Fruit fly (Drosophila melanogaster) whole organism, prepupa: ENCODE results near the gene spz4.

Source experiments
- Blimp-1 ChIP-seq: fragments of 200-800 bp; sonication (Bioruptor generic); optimal IDR thresholded peaks from 3 replicates; lab custom pipeline; 2017; ENCODE audit warnings: missing biosample characterization, missing genetic modification characterization, mild to moderate bottlenecking, moderate library complexity, missing genetic modification reagents
- CG10631 ChIP-seq: fragments of 200-800 bp; sonication (Bioruptor generic); optimal IDR thresholded peaks from 2 replicates; lab custom pipeline; 2016; ENCODE audit warnings: missing biosample characterization, missing genetic modification characterization
- CG10669 ChIP-seq: fragments of 200-800 bp; sonication (Bioruptor generic); optimal IDR thresholded peaks from 3 replicates; lab custom pipeline; 2018; ENCODE audit warnings: missing biosample characterization, mild to moderate bottlenecking, missing genetic modification characterization, moderate library complexity
- CG1621 ChIP-seq: fragments of 200-800 bp; sonication (Bioruptor generic); optimal IDR thresholded peaks from 3 replicates; lab custom pipeline; 2018; ENCODE audit warnings: missing biosample characterization, mild to moderate bottlenecking, missing genetic modification characterization
- CG16779 ChIP-seq: fragments of 200-800 bp; sonication (Bioruptor generic); optimal IDR thresholded peaks from 3 replicates; lab custom pipeline; 2017; ENCODE audit warnings: missing biosample characterization, mild to moderate bottlenecking, missing genetic modification characterization
- CG3032 ChIP-seq: fragments of 200-800 bp; optimal IDR thresholded peaks from 2 replicates; lab custom pipeline; 2019; ENCODE audit warnings: missing biosample characterization, mild to moderate bottlenecking, missing genetic modification characterization, moderate library complexity
- CG31627 ChIP-seq: fragments of 200-800 bp; sonication (Bioruptor generic); optimal IDR thresholded peaks from 3 replicates; lab custom pipeline; 2016; ENCODE audit warnings: missing biosample characterization, missing genetic modification characterization
- CG32006 ChIP-seq: fragments of 200-800 bp; sonication (Bioruptor generic); optimal IDR thresholded peaks from 3 replicates; lab custom pipeline; 2017; ENCODE audit warnings: missing biosample characterization, mild to moderate bottlenecking, missing genetic modification characterization
- CG34406 ChIP-seq: fragments of 200-800 bp; sonication (Bioruptor generic); optimal IDR thresholded peaks from 3 replicates; lab custom pipeline; 2016; ENCODE audit warnings: missing biosample characterization, missing genetic modification characterization
- CG3919 ChIP-seq: fragments of 200-800 bp; sonication (Bioruptor generic); optimal IDR thresholded peaks from 3 replicates; lab custom pipeline; 2016; ENCODE audit warnings: missing biosample characterization, missing genetic modification characterization
- CG4318 ChIP-seq: fragments of 200-800 bp; sonication (Bioruptor generic); optimal IDR thresholded peaks from 3 replicates; lab custom pipeline; 2017; ENCODE audit warnings: missing biosample characterization, mild to moderate bottlenecking, missing genetic modification characterization
- CG6276 ChIP-seq: fragments of 200-800 bp; sonication (Bioruptor generic); optimal IDR thresholded peaks from 2 replicates; lab custom pipeline; 2017; ENCODE audit warnings: missing biosample characterization, mild to moderate bottlenecking, missing genetic modification characterization
- CG6792 ChIP-seq: fragments of 200-800 bp; sonication (Bioruptor generic); optimal IDR thresholded peaks from 3 replicates; lab custom pipeline; 2016; ENCODE audit warnings: missing biosample characterization, missing genetic modification characterization
- CG6808 ChIP-seq: fragments of 200-800 bp; sonication (Bioruptor generic); optimal IDR thresholded peaks from 3 replicates; lab custom pipeline; 2017; ENCODE audit warnings: missing biosample characterization, missing genetic modification characterization, mild to moderate bottlenecking, moderate library complexity, missing genetic modification reagents
- CG8119 ChIP-seq: fragments of 200-800 bp; sonication (Bioruptor generic); IDR thresholded peaks from 3 replicates; pipeline ENCODE4 v1.3.6; 2022; ENCODE audit warnings: missing biosample characterization, missing genetic modification characterization
- CG8319 ChIP-seq: fragments of 200-800 bp; sonication (Bioruptor generic); optimal IDR thresholded peaks from 3 replicates; lab custom pipeline; 2016; ENCODE audit warnings: missing biosample characterization, missing genetic modification characterization
- CG9139 ChIP-seq: fragments of 200-800 bp; sonication (Bioruptor generic); optimal IDR thresholded peaks from 3 replicates; lab custom pipeline; 2017; ENCODE audit warnings: missing biosample characterization, mild to moderate bottlenecking, missing genetic modification characterization
- Ets96B ChIP-seq: fragments of 200-800 bp; optimal IDR thresholded peaks from 2 replicates; lab custom pipeline; 2019; ENCODE audit warnings: missing biosample characterization, mild to moderate bottlenecking, missing genetic modification characterization, moderate library complexity
- Gug ChIP-seq: fragments of 200-800 bp; sonication (Bioruptor generic); IDR thresholded peaks from 2 replicates; pipeline ENCODE4 v1.3.6; 2022; ENCODE audit warnings: missing biosample characterization, missing genetic modification characterization
- Hr4 ChIP-seq: fragments of 200-800 bp; sonication (Bioruptor generic); optimal IDR thresholded peaks from 3 replicates; lab custom pipeline; 2016; ENCODE audit warnings: missing biosample characterization, missing genetic modification characterization
- Lpt ChIP-seq: fragments of 200-800 bp; sonication (Bioruptor generic); optimal IDR thresholded peaks from 3 replicates; lab custom pipeline; 2016; ENCODE audit warnings: missing biosample characterization, missing genetic modification characterization
- Met ChIP-seq: fragments of 200-800 bp; sonication (Bioruptor generic); optimal IDR thresholded peaks from 3 replicates; lab custom pipeline; 2016; ENCODE audit warnings: missing biosample characterization, missing genetic modification characterization
- OdsH ChIP-seq: fragments of 200-800 bp; sonication (Bioruptor generic); optimal IDR thresholded peaks from 3 replicates; lab custom pipeline; 2016; ENCODE audit warnings: missing biosample characterization, missing genetic modification characterization
- Sox15 ChIP-seq: fragments of 200-800 bp; sonication (Bioruptor generic); optimal IDR thresholded peaks from 3 replicates; lab custom pipeline; 2016; ENCODE audit warnings: missing biosample characterization, missing genetic modification characterization
- eg ChIP-seq: fragments of 200-800 bp; sonication (Bioruptor generic); IDR thresholded peaks from 3 replicates; pipeline ENCODE4 v1.3.6; 2022; ENCODE audit warnings: missing biosample characterization, missing genetic modification characterization
- fd59A ChIP-seq: fragments of 200-800 bp; sonication (Bioruptor generic); optimal IDR thresholded peaks from 2 replicates; lab custom pipeline; 2017; ENCODE audit warnings: missing biosample characterization, mild to moderate bottlenecking, missing genetic modification characterization, missing genetic modification reagents
- fd85E ChIP-seq: fragments of 200-800 bp; sonication (Bioruptor generic); optimal IDR thresholded peaks from 3 replicates; lab custom pipeline; 2016; ENCODE audit warnings: missing biosample characterization, missing genetic modification characterization
- fkh ChIP-seq: fragments of 200-800 bp; sonication (Bioruptor generic); optimal IDR thresholded peaks from 3 replicates; lab custom pipeline; 2017; ENCODE audit warnings: missing biosample characterization, mild to moderate bottlenecking, missing genetic modification characterization, moderate library complexity
- lz ChIP-seq: fragments of 200-800 bp; sonication (Bioruptor generic); optimal IDR thresholded peaks from 3 replicates; lab custom pipeline; 2016; ENCODE audit warnings: missing biosample characterization, missing genetic modification characterization
- spab ChIP-seq: fragments of 200-800 bp; sonication (Bioruptor generic); optimal IDR thresholded peaks from 2 replicates; lab custom pipeline; 2017; ENCODE audit warnings: missing biosample characterization, mild to moderate bottlenecking, missing genetic modification characterization, missing genetic modification reagents
- ss ChIP-seq, 2 experiments: fragments of 200-800 bp; sonication (Bioruptor generic); optimal IDR thresholded peaks; 2 replicates in 1 of 2; 3 replicates in 1 of 2; lab custom pipeline; 2017 to 2018; ENCODE audit warnings: mild to moderate bottlenecking in 2 of 2, missing biosample characterization in 2 of 2, missing genetic modification characterization in 2 of 2, moderate library complexity in 1 of 2
- svp ChIP-seq: fragments of 200-800 bp; sonication (Bioruptor generic); peaks from one replicate; lab custom pipeline; 2016; ENCODE audit warnings: missing biosample characterization, missing genetic modification characterization
- topi ChIP-seq: fragments of 200-800 bp; sonication (Bioruptor generic); optimal IDR thresholded peaks from 3 replicates; lab custom pipeline; 2016; ENCODE audit warnings: missing biosample characterization, missing genetic modification characterization

spz4 gene

dm6 chr2L:11528129-11528589, 26.6 kb downstream of the spz4 start, which contains the start of gene CG31705 (continued):
- TF ChIP-seq fd59A (GFP tag; lab: Kevin White, UChicago): peak; percentile 34
- peak; percentile 65 for TF ChIP-seq CG10669
- TF ChIP-seq ss (GFP tag; optimal IDR thresholded peaks at IDR 0.05; lab: Kevin White, UChicago): peak in 1 of 2 experiments; percentile 58
- no peak for TF ChIP-seq fd85E
- peak; percentile 62 for TF ChIP-seq CG8119
- peak; percentile 52 for TF ChIP-seq CG4318 (GFP tag; lab: Kevin White, UChicago)
- TF ChIP-seq CG9139: peak; percentile 43
- no peak for TF ChIP-seq Hr4 (GFP tag; lab: Kevin White, UChicago)
- peak; percentile 46 for TF ChIP-seq Blimp-1 (GFP tag; lab: Kevin White, UChicago)
- TF ChIP-seq CG8319 (GFP tag; lab: Kevin White, UChicago): peak; percentile 66
- peak; percentile 62 for TF ChIP-seq topi (GFP tag; lab: Kevin White, UChicago)
- peak; percentile 0 for TF ChIP-seq Lpt (GFP tag; lab: Kevin White, UChicago)
- peak; percentile 38 for TF ChIP-seq CG16779 (tag; lab: Kevin White, UChicago)
- TF ChIP-seq CG32006 (GFP tag; lab: Kevin White, UChicago): peak; percentile 80
- TF ChIP-seq spab: peak; percentile 54
- TF ChIP-seq Ets96B (tag; lab: Kevin White, UChicago): peak; percentile 28
- TF ChIP-seq CG1621 (tag; lab: Kevin White, UChicago): no peak
- peak; percentile 55 for TF ChIP-seq CG6792 (GFP tag; lab: Kevin White, UChicago)
- TF ChIP-seq CG10631 (GFP tag; lab: Kevin White, UChicago): peak; percentile 73
- TF ChIP-seq Sox15: peak; percentile 27
- peak; percentile 71 for TF ChIP-seq eg
- TF ChIP-seq Gug (GFP tag; lab: Robert Waterston, UW): peak; percentile 50

DNA sequence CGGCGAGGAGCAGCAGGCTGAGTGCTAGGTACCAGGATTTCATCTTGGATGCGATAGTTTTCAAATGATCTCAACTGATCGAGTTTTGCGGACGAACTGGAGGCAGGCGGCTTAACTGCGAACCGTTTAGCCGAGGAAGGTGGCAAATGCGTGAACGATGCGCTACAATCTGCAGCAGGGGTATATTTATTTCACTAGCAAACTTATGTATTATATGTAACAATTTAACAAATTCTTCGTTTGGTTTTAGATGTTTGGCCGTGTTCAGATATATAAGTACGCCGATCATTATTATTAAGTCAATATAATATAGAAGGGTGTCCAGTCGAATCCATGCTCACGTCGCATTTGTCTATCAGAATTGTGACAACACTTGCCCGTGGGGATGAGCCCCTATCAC, 29.4 kb downstream of the spz4 start, which contains the start of gene CG31706:
TSS of gene CG31706 (minus strand) at position 101 of the 400 bp plus-strand sequence.
- TF ChIP-seq spab (no peak), CG3919 (GFP tag; lab: Kevin White, UChicago) (no peak), CG3032 (tag; lab: Kevin White, UChicago) (no peak), CG32006 (GFP tag; lab: Kevin White, UChicago) (no peak), Blimp-1 (GFP tag; lab: Kevin White, UChicago) (no peak), Gug (GFP tag; lab: Robert Waterston, UW) (no peak)

DNA sequence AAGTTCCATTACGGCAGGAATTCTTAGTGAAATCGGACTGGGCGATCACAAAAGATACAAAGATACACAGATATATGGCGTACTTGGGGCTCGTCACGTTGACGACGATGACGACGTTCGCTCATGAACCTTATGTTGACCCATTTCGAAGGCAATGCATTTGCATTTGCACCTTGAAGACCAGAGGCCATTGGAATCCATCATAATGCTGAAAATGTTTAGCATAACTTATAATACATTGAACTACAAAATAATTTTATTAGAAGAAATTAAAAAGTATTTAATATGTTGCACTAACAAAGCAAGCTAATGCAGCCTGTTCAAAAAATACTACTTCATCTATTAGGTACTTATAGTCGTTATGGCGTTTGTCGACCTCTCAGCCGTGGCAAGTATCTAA, 30.0 kb downstream of the spz4 start, which contains the start of gene CG34162:
TSS of gene CG34162 (plus strand) at position 301 of the 400 bp plus-strand sequence.
- no peak for TF ChIP-seq Met
- no peak for TF ChIP-seq CG9139
- no peak for TF ChIP-seq lz
- no peak for TF ChIP-seq fkh (GFP tag; lab: Kevin White, UChicago)
- no peak for TF ChIP-seq CG10631 (GFP tag; lab: Kevin White, UChicago)
- TF ChIP-seq OdsH (GFP tag; lab: Kevin White, UChicago): no peak

DNA sequence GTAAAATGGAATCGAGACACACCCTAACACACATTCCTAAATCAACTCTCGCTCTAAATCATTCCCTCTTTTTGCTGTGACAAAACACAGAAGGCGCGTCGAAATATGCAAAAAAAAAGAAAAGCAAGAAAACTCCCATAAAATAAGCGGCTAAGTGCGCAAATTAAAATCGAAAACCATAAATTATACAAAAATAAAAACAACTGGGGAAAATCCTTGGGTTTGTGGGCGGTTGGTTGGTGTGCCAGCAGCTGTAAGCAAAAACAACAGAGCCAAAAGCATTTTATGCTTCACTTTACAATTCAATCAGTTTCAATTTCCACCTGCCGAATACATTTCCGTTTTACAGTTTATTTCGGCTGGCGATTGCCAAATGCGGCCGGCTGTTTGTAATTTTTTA, 34.3 kb downstream of the spz4 start, which contains the start of gene CG43438:
TSS of gene CG43438 (plus strand) at position 301 of the 400 bp plus-strand sequence.
- peak; percentile 3 for TF ChIP-seq svp (GFP tag; lab: Kevin White, UChicago)
- TF ChIP-seq Blimp-1 (GFP tag; lab: Kevin White, UChicago): no peak
- no peak for TF ChIP-seq CG3032 (tag; lab: Kevin White, UChicago)
- TF ChIP-seq CG6276 (GFP tag; lab: Kevin White, UChicago): no peak
- TF ChIP-seq CG31627: no peak
- TF ChIP-seq CG6808 (GFP tag; lab: Kevin White, UChicago): no peak
- no peak for TF ChIP-seq CG6792 (GFP tag; lab: Kevin White, UChicago)

dm6 chr2L:11553825-11554224, 52.3 kb downstream of the spz4 start:
- no peak for TF ChIP-seq CG34406 (GFP tag; lab: Kevin White, UChicago)
